Worm (Caenorhabditis elegans) whole organism, L1 larva: ENCODE results near the gene sng-1.

Experiments
- C16A3.4 ChIP-seq: fragments of 150-350 bp; optimal IDR thresholded peaks from 2 replicates; lab custom pipeline; 2014; ENCODE audit warnings: missing biosample characterization, missing genetic modification characterization
- F16B12.6 ChIP-seq: fragments of 150-350 bp; optimal IDR thresholded peaks from 2 replicates; lab custom pipeline; 2014; ENCODE audit warnings: missing biosample characterization, missing genetic modification characterization
- Y116A8C.19 ChIP-seq: sonication (generic microtip); optimal IDR thresholded peaks from 2 replicates; lab custom pipeline; 2016; ENCODE audit warnings: missing compliant biosample characterization, missing genetic modification characterization, borderline replicate concordance
- aly-2 ChIP-seq: fragments of 150-350 bp; optimal IDR thresholded peaks from 2 replicates; lab custom pipeline; 2014; ENCODE audit warnings: missing biosample characterization, missing genetic modification characterization
- blmp-1 ChIP-seq: fragments of 150-350 bp; optimal IDR thresholded peaks from 2 replicates; lab custom pipeline; 2014; ENCODE audit warnings: missing biosample characterization, missing genetic modification characterization
- ceh-82 ChIP-seq, 3 experiments: fragments of 150-350 bp in 1 of 3; sonication (generic microtip) in 2 of 3; optimal IDR thresholded peaks; 2 replicates each; lab custom pipeline; 2014 to 2017; ENCODE audit warnings: missing biosample characterization in 3 of 3, missing genetic modification characterization in 3 of 3
- ces-1 ChIP-seq: fragments of 150-350 bp; optimal IDR thresholded peaks from 2 replicates; lab custom pipeline; 2014; ENCODE audit warnings: missing biosample characterization, missing genetic modification reagents, missing genetic modification characterization
- dpl-1 ChIP-seq, 3 experiments: fragments of 150-350 bp in 2 of 3; sonication (generic microtip) in 1 of 3; optimal IDR thresholded peaks; 2 replicates each; lab custom pipeline; 2014 to 2017; ENCODE audit warnings: missing biosample characterization in 3 of 3, missing genetic modification characterization in 3 of 3, missing genetic modification reagents in 3 of 3
- dsc-1 ChIP-seq: sonication (generic microtip); optimal IDR thresholded peaks from 2 replicates; lab custom pipeline; 2016; ENCODE audit warnings: mild to moderate bottlenecking, missing genetic modification characterization, missing compliant biosample characterization
- efl-1 ChIP-seq, 4 experiments: fragments of 150-350 bp; optimal IDR thresholded peaks in 3 of 4; peaks in 1 of 4; 1 replicate in 1 of 4; 2 replicates in 3 of 4; lab custom pipeline; 2014; ENCODE audit warnings: missing biosample characterization in 2 of 4, missing genetic modification characterization in 2 of 4, missing genetic modification reagents in 2 of 4
- egl-27 ChIP-seq, 2 experiments: fragments of 150-350 bp in 1 of 2; sonication (generic microtip); optimal IDR thresholded peaks; 3 replicates each; lab custom pipeline; 2017 to 2018; ENCODE audit warnings: missing biosample characterization in 2 of 2, missing genetic modification characterization in 2 of 2, missing genetic modification reagents in 2 of 2
- elt-3 ChIP-seq, 6 experiments: fragments of 150-350 bp in 1 of 6; sonication (generic microtip); optimal IDR thresholded peaks; 2 replicates each; lab custom pipeline; 2017 to 2018; ENCODE audit warnings: missing biosample characterization in 6 of 6, missing genetic modification characterization in 6 of 6, inconsistent platforms in 1 of 6
- fkh-10 ChIP-seq: sonication (generic microtip); optimal IDR thresholded peaks from 2 replicates; lab custom pipeline; 2017; ENCODE audit warnings: missing biosample characterization, missing genetic modification reagents, missing genetic modification characterization
- fkh-8 ChIP-seq: sonication (generic microtip); optimal IDR thresholded peaks from 2 replicates; lab custom pipeline; 2016; ENCODE audit warnings: mild to moderate bottlenecking, missing genetic modification characterization, missing compliant biosample characterization
- fos-1 ChIP-seq: fragments of 150-350 bp; optimal IDR thresholded peaks from 2 replicates; lab custom pipeline; 2014; ENCODE audit warnings: missing biosample characterization, missing genetic modification characterization
- grh-1 ChIP-seq: fragments of 200-800 bp; sonication (Bioruptor generic); IDR thresholded peaks from 2 replicates; pipeline ENCODE4 v1.3.6; 2022; ENCODE audit warnings: missing genetic modification reagents, missing genetic modification characterization, missing compliant biosample characterization
- hlh-4 ChIP-seq: sonication (generic microtip); optimal IDR thresholded peaks from 2 replicates; lab custom pipeline; 2016; ENCODE audit warnings: mild to moderate bottlenecking, missing genetic modification characterization, missing compliant biosample characterization
- hpl-2 ChIP-seq: fragments of 150-350 bp; optimal IDR thresholded peaks from 2 replicates; lab custom pipeline; 2014; ENCODE audit warnings: missing biosample characterization, missing genetic modification reagents, missing genetic modification characterization
- irx-1 ChIP-seq: sonication (generic microtip); optimal IDR thresholded peaks from 2 replicates; lab custom pipeline; 2016; ENCODE audit warnings: missing genetic modification characterization, missing compliant biosample characterization
- isw-1 ChIP-seq: fragments of 200-800 bp; sonication (Bioruptor generic); IDR thresholded peaks from 2 replicates; pipeline ENCODE4 v1.3.6; 2022; ENCODE audit warnings: missing genetic modification characterization, missing compliant biosample characterization
- jun-1 ChIP-seq: fragments of 150-350 bp; optimal IDR thresholded peaks from 2 replicates; lab custom pipeline; 2014; ENCODE audit warnings: missing biosample characterization, missing genetic modification reagents, missing genetic modification characterization
- lin-13 ChIP-seq: fragments of 150-350 bp; optimal IDR thresholded peaks from 2 replicates; lab custom pipeline; 2014; ENCODE audit warnings: missing biosample characterization, missing genetic modification reagents, missing genetic modification characterization
- lin-14 ChIP-seq: fragments of 200-800 bp; sonication (Bioruptor generic); optimal IDR thresholded peaks from 2 replicates; lab custom pipeline; 2018; ENCODE audit warnings: mild to moderate bottlenecking, missing genetic modification characterization, moderate library complexity, missing compliant biosample characterization
- lin-15B ChIP-seq: fragments of 150-350 bp; sonication (generic microtip); optimal IDR thresholded peaks from 3 replicates; lab custom pipeline; 2014; ENCODE audit warnings: missing biosample characterization, missing genetic modification characterization
- lin-35 ChIP-seq, 2 experiments: fragments of 150-350 bp; optimal IDR thresholded peaks; 2 replicates each; lab custom pipeline; 2014; ENCODE audit warnings: missing biosample characterization in 2 of 2, missing genetic modification characterization in 2 of 2, missing genetic modification reagents in 2 of 2
- lir-3 ChIP-seq: sonication (generic microtip); optimal IDR thresholded peaks from 2 replicates; lab custom pipeline; 2016; ENCODE audit warnings: mild to moderate bottlenecking, missing genetic modification characterization, moderate library complexity, missing compliant biosample characterization; ENCODE audit not compliant: poor library complexity
- lsy-2 ChIP-seq, 2 experiments: fragments of 150-350 bp; optimal IDR thresholded peaks; 2 replicates each; lab custom pipeline; 2014; ENCODE audit warnings: missing biosample characterization in 2 of 2, missing genetic modification characterization in 2 of 2
- mdl-1 ChIP-seq, 2 experiments: fragments of 150-350 bp; optimal IDR thresholded peaks; 2 replicates each; lab custom pipeline; 2014 to 2017; ENCODE audit warnings: missing biosample characterization in 2 of 2, missing genetic modification characterization in 2 of 2, inconsistent platforms in 1 of 2
- mef-2 ChIP-seq: fragments of 150-350 bp; optimal IDR thresholded peaks from 2 replicates; lab custom pipeline; 2014; ENCODE audit warnings: missing biosample characterization, missing genetic modification characterization
- mep-1 ChIP-seq: fragments of 150-350 bp; optimal IDR thresholded peaks from 2 replicates; lab custom pipeline; 2014; ENCODE audit warnings: missing biosample characterization, missing genetic modification characterization
- nhr-19 ChIP-seq: fragments of 200-800 bp; sonication (Bioruptor generic); conservative IDR thresholded peaks from 2 replicates; pipeline ENCODE4 v1.3.6; 2022; ENCODE audit warnings: missing genetic modification characterization, missing compliant biosample characterization
- nhr-20 ChIP-seq: sonication (generic microtip); optimal IDR thresholded peaks from 2 replicates; lab custom pipeline; 2016; ENCODE audit warnings: mild to moderate bottlenecking, missing genetic modification characterization, missing compliant biosample characterization
- nhr-237 ChIP-seq: fragments of 150-350 bp; optimal IDR thresholded peaks from 2 replicates; lab custom pipeline; 2014; ENCODE audit warnings: missing biosample characterization, missing genetic modification characterization
- nhr-47 ChIP-seq: sonication (generic microtip); optimal IDR thresholded peaks from 2 replicates; lab custom pipeline; 2016; ENCODE audit warnings: mild to moderate bottlenecking, missing genetic modification characterization, moderate library complexity, missing compliant biosample characterization
- nhr-71 ChIP-seq: sonication (generic microtip); optimal IDR thresholded peaks from 2 replicates; lab custom pipeline; 2016; ENCODE audit warnings: mild to moderate bottlenecking, missing genetic modification characterization, moderate library complexity, missing compliant biosample characterization
- nhr-77 ChIP-seq: fragments of 150-350 bp; optimal IDR thresholded peaks from 2 replicates; lab custom pipeline; 2014; ENCODE audit warnings: missing biosample characterization, missing genetic modification characterization
- nhr-85 ChIP-seq: sonication (generic microtip); peaks from one replicate; lab custom pipeline; 2016; ENCODE audit warnings: missing genetic modification characterization, inconsistent platforms, missing compliant biosample characterization
- nhr-90 ChIP-seq: sonication (generic microtip); optimal IDR thresholded peaks from 2 replicates; lab custom pipeline; 2016; ENCODE audit warnings: mild to moderate bottlenecking, missing genetic modification characterization, missing compliant biosample characterization; ENCODE audit not compliant: poor library complexity
- pax-3 ChIP-seq: fragments of 200-800 bp; sonication (Bioruptor generic); optimal IDR thresholded peaks from 2 replicates; lab custom pipeline; 2018; ENCODE audit warnings: mild to moderate bottlenecking, missing genetic modification characterization, moderate library complexity, missing compliant biosample characterization
- rnt-1 ChIP-seq: sonication (generic microtip); optimal IDR thresholded peaks from 2 replicates; lab custom pipeline; 2016; ENCODE audit warnings: mild to moderate bottlenecking, missing genetic modification characterization, moderate library complexity, missing compliant biosample characterization
- skn-1 ChIP-seq: fragments of 150-350 bp; optimal IDR thresholded peaks from 2 replicates; lab custom pipeline; 2014; ENCODE audit warnings: missing biosample characterization, missing genetic modification characterization
- snu-23 ChIP-seq: sonication (generic microtip); optimal IDR thresholded peaks from 2 replicates; lab custom pipeline; 2016; ENCODE audit warnings: missing genetic modification characterization, missing compliant biosample characterization
- swsn-7 ChIP-seq: sonication (generic microtip); optimal IDR thresholded peaks from 2 replicates; lab custom pipeline; 2016; ENCODE audit warnings: missing genetic modification characterization, missing compliant biosample characterization
- tbx-2 ChIP-seq: sonication (generic microtip); optimal IDR thresholded peaks from 2 replicates; lab custom pipeline; 2016; ENCODE audit warnings: missing genetic modification characterization, missing compliant biosample characterization
- unc-86 ChIP-seq: sonication (generic microtip); optimal IDR thresholded peaks from 2 replicates; lab custom pipeline; 2016; ENCODE audit warnings: missing genetic modification characterization, missing compliant biosample characterization
- xbp-1 ChIP-seq: sonication (generic microtip); optimal IDR thresholded peaks from 2 replicates; lab custom pipeline; 2016; ENCODE audit warnings: missing genetic modification characterization, missing compliant biosample characterization
- ztf-4 ChIP-seq: fragments of 150-350 bp; optimal IDR thresholded peaks from 2 replicates; lab custom pipeline; 2014; ENCODE audit warnings: missing biosample characterization, missing genetic modification characterization

sng-1 gene

ce11 chrX:7306434-7306833 lies 21.0 kb upstream of the sng-1 start:
- TF ChIP-seq ceh-82 (tag; optimal IDR thresholded peaks at IDR 0.05; lab: Kevin White, UChicago) (peak; percentile 20 to 73 (median 38)), blmp-1 (peak; percentile 51), xbp-1 (peak; percentile 91), tbx-2 (peak; percentile 58), nhr-85 (tag; lab: Kevin White, UChicago) (peak; percentile 80), jun-1 (tag; lab: Kevin White, UChicago) (peak; percentile 26), nhr-19 (no peak; the same call in 1 of the 2 replicates), swsn-7 (tag; lab: Kevin White, UChicago) (peak; percentile 65), irx-1 (tag; lab: Kevin White, UChicago) (peak; percentile 38), dpl-1 (GFP tag; optimal IDR thresholded peaks at IDR 0.05; lab: Kevin White, UChicago) (peak in 2 of 3 experiments; percentile 15 to 27), F16B12.6 (tag; lab: Kevin White, UChicago) (peak; percentile 13), C16A3.4 (tag; lab: Kevin White, UChicago) (no peak), snu-23 (peak; percentile 85), mef-2 (tag; lab: Kevin White, UChicago) (peak; percentile 34), lir-3 (tag; lab: Kevin White, UChicago) (peak; percentile 59), skn-1 (tag; lab: Kevin White, UChicago) (peak; percentile 27), nhr-47 (peak; percentile 55), isw-1 (GFP tag; lab: Robert Waterston, UW) (peak; percentile 47), lin-35 (GFP tag; optimal IDR thresholded peaks at IDR 0.05; lab: Kevin White, UChicago) (peak; percentile 10 to 14), fos-1 (tag; lab: Kevin White, UChicago) (no peak), rnt-1 (tag; lab: Kevin White, UChicago) (peak; percentile 57), mep-1 (tag; lab: Kevin White, UChicago) (peak; percentile 58), egl-27 (tag; optimal IDR thresholded peaks at IDR 0.05; lab: Kevin White, UChicago) (peak; percentile 54 to 56), hlh-4 (no peak), lin-14 (GFP tag; lab: Kevin White, UChicago) (peak; percentile 97), ces-1 (no peak), nhr-90 (tag; lab: Kevin White, UChicago) (peak; percentile 20), fkh-10 (GFP tag; lab: Kevin White, UChicago) (peak; percentile 13), lin-15B (tag; lab: Kevin White, UChicago) (no peak), lsy-2 (tag; optimal IDR thresholded peaks at IDR 0.05; lab: Kevin White, UChicago) (peak; percentile 41 to 66), mdl-1 (tag; optimal IDR thresholded peaks at IDR 0.05; lab: Kevin White, UChicago) (peak in 1 of 2 experiments; percentile 65), Y116A8C.19 (tag; lab: Kevin White, UChicago) (no peak), nhr-20 (tag; lab: Kevin White, UChicago) (peak; percentile 84), elt-3 (tag; optimal IDR thresholded peaks at IDR 0.05; lab: Kevin White, UChicago) (peak in 3 of 6 experiments; percentile 14 to 65 (median 49)), fkh-8 (tag; lab: Kevin White, UChicago) (peak; percentile 14), unc-86 (peak; percentile 4), nhr-71 (peak; percentile 69), aly-2 (tag; lab: Kevin White, UChicago) (no peak), nhr-237 (tag; lab: Kevin White, UChicago) (peak; percentile 60), nhr-77 (tag; lab: Kevin White, UChicago) (peak; percentile 12), grh-1 (GFP tag; lab: Robert Waterston, UW) (no peak), efl-1 (optimal IDR thresholded peaks at IDR 0.05; lab: Kevin White, UChicago) (peak; percentile 31 to 47), efl-1 (GFP tag; optimal IDR thresholded peaks at IDR 0.05 in 1 of 2; lab: Kevin White, UChicago) (peak in 1 of 2 experiments; percentile 78)

ce11 chrX:7309775-7310174 lies 17.6 kb upstream of the sng-1 start, which contains the start of the genes his-38 and his-40:
Gene his-38 (minus strand): TSS chrX:7309875.
Gene his-40 (plus strand): TSS chrX:7310110.
- TF ChIP-seq mep-1 (tag; lab: Kevin White, UChicago) (no peak), lin-15B (tag; lab: Kevin White, UChicago) (no peak), nhr-85 (tag; lab: Kevin White, UChicago) (peak; percentile 49), nhr-20 (tag; lab: Kevin White, UChicago) (peak; percentile 20), ztf-4 (tag; lab: Kevin White, UChicago) (no peak), dsc-1 (tag; lab: Kevin White, UChicago) (no peak), lin-14 (GFP tag; lab: Kevin White, UChicago) (peak; percentile 16), rnt-1 (tag; lab: Kevin White, UChicago) (peak; percentile 23), pax-3 (tag; lab: Kevin White, UChicago) (no peak), snu-23 (peak; percentile 4), lin-13 (no peak), hpl-2 (GFP tag; lab: Kevin White, UChicago) (no peak)
